Fruit fly (Drosophila melanogaster): Measurements from ENCODE around the gene CG34277.

CG34277 gene

dm6 chr3R:5414147-5414748 lies 44.9 kb downstream of the CG34277 start, which contains the start of gene CG14669 (continued):
- TF ChIP-seq peb (GFP tag; IDR thresholded peaks at IDR 0.05) = no peak
- TF ChIP-seq grn (GFP tag; optimal IDR thresholded peaks at IDR 0.05) = no peak
- peak; percentile 6 for TF ChIP-seq yki (optimal IDR thresholded peaks at IDR 0.05)
- TF ChIP-seq Doc3 (GFP tag; IDR thresholded peaks at IDR 0.05; ENCODE audit: partially characterized antibody) = peak; percentile 22; the same call in 1 of the 3 replicates
- TF ChIP-seq CG3838 (GFP tag; optimal IDR thresholded peaks at IDR 0.05) = no peak
- TF ChIP-seq Vsx1 (GFP tag; optimal IDR thresholded peaks at IDR 0.05) = no peak
- TF ChIP-seq MTF-1 (GFP tag; optimal IDR thresholded peaks at IDR 0.05; ENCODE audit: borderline replicate concordance) = no peak
- TF ChIP-seq CG4854 (GFP tag; optimal IDR thresholded peaks at IDR 0.05) = no peak
- no peak for TF ChIP-seq Adf1 (GFP tag; IDR thresholded peaks at IDR 0.05)
- no peak for TF ChIP-seq Hand (GFP tag; optimal IDR thresholded peaks at IDR 0.05)
- TF ChIP-seq corto (GFP tag; optimal IDR thresholded peaks at IDR 0.05) = no peak

- TF ChIP-seq pb (GFP tag; optimal IDR thresholded peaks at IDR 0.05) = no peak
- TF ChIP-seq Med (GFP tag) = peak; percentile 69
These were observed 51.1 kb downstream of the CG34277 start for dm6 chr3R:5420454-5420853.
